Worm (Caenorhabditis elegans) whole organism, L4 larva: ENCODE results near the gene dis-3.

Experiments
- F44E2.7 ChIP-seq: fragments of 200-800 bp; sonication (Bioruptor generic); IDR thresholded peaks from 2 replicates; pipeline ENCODE4 v2.1.2; 2022; ENCODE audit warnings: missing genetic modification characterization, missing compliant biosample characterization
- T26A8.4 ChIP-seq: fragments of 200-800 bp; sonication (Bioruptor generic); IDR thresholded peaks from 2 replicates; pipeline ENCODE4 v1.3.6; 2022; ENCODE audit warnings: missing genetic modification characterization, missing compliant biosample characterization
- Y105C5A.15 ChIP-seq: fragments of 200-800 bp; sonication (Bioruptor generic); IDR thresholded peaks from 2 replicates; pipeline ENCODE4 v1.3.6; 2022; ENCODE audit warnings: missing genetic modification characterization, missing compliant biosample characterization
- Y48G9A.11 ChIP-seq: fragments of 200-800 bp; sonication (Bioruptor generic); IDR thresholded peaks from 2 replicates; pipeline ENCODE4 v1.3.6; 2022; ENCODE audit warnings: missing genetic modification reagents, missing genetic modification characterization, missing compliant biosample characterization
- ZK546.5 ChIP-seq, 2 experiments: sonication (generic microtip); optimal IDR thresholded peaks; 2 replicates each; lab custom pipeline; 2017; ENCODE audit warnings: missing biosample characterization in 2 of 2, missing genetic modification characterization in 2 of 2
- aha-1 ChIP-seq: fragments of 150-350 bp; peaks from one replicate; lab custom pipeline; 2014; ENCODE audit warnings: missing biosample characterization, missing genetic modification characterization
- ama-1 ChIP-seq: fragments of 150-350 bp; optimal IDR thresholded peaks from 2 replicates; lab custom pipeline; 2014; ENCODE audit warnings: inconsistent platforms, mixed read lengths
- ceh-20 ChIP-seq: fragments of 200-800 bp; sonication (Bioruptor generic); IDR thresholded peaks from 2 replicates; pipeline ENCODE4 v1.3.6; 2022; ENCODE audit warnings: missing genetic modification reagents, missing genetic modification characterization, missing compliant biosample characterization
- ceh-32 ChIP-seq: sonication (generic microtip); optimal IDR thresholded peaks from 2 replicates; lab custom pipeline; 2016; ENCODE audit warnings: mild to moderate bottlenecking, missing genetic modification characterization, missing compliant biosample characterization; ENCODE audit not compliant: poor library complexity
- ceh-44 ChIP-seq: fragments of 200-800 bp; sonication (Bioruptor generic); IDR thresholded peaks from 2 replicates; pipeline ENCODE4 v1.3.6; 2022; ENCODE audit warnings: missing genetic modification reagents, missing genetic modification characterization, missing compliant biosample characterization
- ceh-82 ChIP-seq: sonication (generic microtip); optimal IDR thresholded peaks from 2 replicates; lab custom pipeline; 2017; ENCODE audit warnings: missing biosample characterization, missing genetic modification characterization
- dmd-8 ChIP-seq: fragments of 200-800 bp; sonication (Bioruptor generic); IDR thresholded peaks from 2 replicates; pipeline ENCODE4 v1.3.6; 2022; ENCODE audit warnings: missing genetic modification characterization, missing compliant biosample characterization
- dpl-1 ChIP-seq: fragments of 150-350 bp; optimal IDR thresholded peaks from 2 replicates; lab custom pipeline; 2014; ENCODE audit warnings: missing biosample characterization, missing genetic modification reagents, missing genetic modification characterization
- egl-43 ChIP-seq: fragments of 200-800 bp; sonication (Bioruptor generic); IDR thresholded peaks from 2 replicates; pipeline ENCODE4 v1.3.6; 2022; ENCODE audit warnings: missing genetic modification reagents, missing genetic modification characterization, missing compliant biosample characterization
- gei-8 ChIP-seq: fragments of 200-800 bp; sonication (Bioruptor generic); optimal IDR thresholded peaks from 2 replicates; lab custom pipeline; 2018; ENCODE audit warnings: mild to moderate bottlenecking, missing genetic modification characterization, missing compliant biosample characterization
- hlh-30 ChIP-seq: sonication (generic microtip); optimal IDR thresholded peaks from 2 replicates; lab custom pipeline; 2017; ENCODE audit warnings: antibody characterized with exemption, mild to moderate bottlenecking, missing genetic modification characterization, missing compliant biosample characterization; ENCODE audit not compliant: insufficient read depth
- lim-7 ChIP-seq: fragments of 200-800 bp; sonication (Bioruptor generic); IDR thresholded peaks from 2 replicates; pipeline ENCODE4 v1.3.6; 2022; ENCODE audit warnings: missing genetic modification characterization, missing compliant biosample characterization
- lin-13 ChIP-seq: fragments of 150-350 bp; optimal IDR thresholded peaks from 2 replicates; lab custom pipeline; 2014; ENCODE audit warnings: missing biosample characterization, missing genetic modification reagents, missing genetic modification characterization
- lin-39 ChIP-seq: fragments of 150-350 bp; optimal IDR thresholded peaks from 2 replicates; lab custom pipeline; 2014; ENCODE audit warnings: missing biosample characterization, missing genetic modification reagents, missing genetic modification characterization
- madf-5 ChIP-seq, 2 experiments: fragments of 200-800 bp; sonication (Bioruptor generic); IDR thresholded peaks; 2 replicates each; pipeline ENCODE4 v1.3.6; 2022; ENCODE audit warnings: missing compliant biosample characterization in 2 of 2, missing genetic modification characterization in 2 of 2
- mdl-1 ChIP-seq, 2 experiments: fragments of 150-350 bp in 1 of 2; sonication (generic microtip) in 1 of 2; optimal IDR thresholded peaks; 2 replicates each; lab custom pipeline; 2014 to 2017; ENCODE audit warnings: missing biosample characterization in 2 of 2, missing genetic modification characterization in 2 of 2
- mep-1 ChIP-seq: fragments of 150-350 bp; sonication (generic microtip); optimal IDR thresholded peaks from 3 replicates; lab custom pipeline; 2014; ENCODE audit warnings: missing biosample characterization, missing genetic modification characterization
- mxl-3 ChIP-seq: fragments of 200-800 bp; sonication (Bioruptor generic); optimal IDR thresholded peaks from 2 replicates; lab custom pipeline; 2018; ENCODE audit warnings: mild to moderate bottlenecking, missing genetic modification characterization, missing compliant biosample characterization
- nhr-10 ChIP-seq: fragments of 150-350 bp; optimal IDR thresholded peaks from 2 replicates; lab custom pipeline; 2014; ENCODE audit warnings: missing biosample characterization, missing genetic modification characterization
- nhr-11 ChIP-seq: fragments of 150-350 bp; optimal IDR thresholded peaks from 2 replicates; lab custom pipeline; 2014; ENCODE audit warnings: missing biosample characterization, missing genetic modification characterization
- nhr-25 ChIP-seq: sonication (generic microtip); optimal IDR thresholded peaks from 2 replicates; lab custom pipeline; 2017; ENCODE audit warnings: missing genetic modification characterization, mild to moderate bottlenecking, missing compliant biosample characterization, antibody characterized with exemption, moderate library complexity, borderline replicate concordance; ENCODE audit not compliant: insufficient read depth
- nhr-6 ChIP-seq: fragments of 150-350 bp; optimal IDR thresholded peaks from 2 replicates; lab custom pipeline; 2014; ENCODE audit warnings: missing biosample characterization, missing genetic modification characterization
- nhr-77 ChIP-seq: fragments of 150-350 bp; optimal IDR thresholded peaks from 2 replicates; lab custom pipeline; 2014; ENCODE audit warnings: missing biosample characterization, missing genetic modification characterization
- pha-4 ChIP-seq, 2 experiments: fragments of 150-350 bp in 1 of 2; fragments of 200-800 bp in 1 of 2; sonication (Bioruptor generic) in 1 of 2; IDR thresholded peaks in 1 of 2; optimal IDR thresholded peaks in 1 of 2; 2 replicates each; pipeline versions ENCODE4 v1.3.6 to Lab custom; 2014 to 2022; ENCODE audit warnings: missing genetic modification characterization in 2 of 2, missing genetic modification reagents in 2 of 2, missing biosample characterization in 1 of 2, missing compliant biosample characterization in 1 of 2
- rbr-2 ChIP-seq: sonication (generic microtip); optimal IDR thresholded peaks from 2 replicates; lab custom pipeline; 2016; ENCODE audit warnings: missing genotype, missing genetic modification characterization, missing compliant biosample characterization
- sdz-12 ChIP-seq: fragments of 200-800 bp; sonication (Bioruptor generic); optimal IDR thresholded peaks from 2 replicates; lab custom pipeline; 2018; ENCODE audit warnings: mild to moderate bottlenecking, missing genetic modification characterization, missing compliant biosample characterization
- snpc-1.2 ChIP-seq: fragments of 200-800 bp; sonication (Bioruptor generic); IDR thresholded peaks from 2 replicates; pipeline ENCODE4 v1.3.6; 2022; ENCODE audit warnings: missing genetic modification reagents, missing genetic modification characterization, missing compliant biosample characterization
- unc-130 ChIP-seq: sonication (generic microtip); optimal IDR thresholded peaks from 2 replicates; lab custom pipeline; 2016; ENCODE audit warnings: missing genetic modification reagents, missing genetic modification characterization, missing compliant biosample characterization
- zfp-2 ChIP-seq: sonication (generic microtip); optimal IDR thresholded peaks from 2 replicates; lab custom pipeline; 2016; ENCODE audit warnings: mild to moderate bottlenecking, missing genetic modification characterization, missing compliant biosample characterization
- zip-11 ChIP-seq: fragments of 200-800 bp; sonication (Bioruptor generic); IDR thresholded peaks from 2 replicates; pipeline ENCODE4 v1.3.6; 2022; ENCODE audit warnings: missing genetic modification characterization, missing compliant biosample characterization
- zip-2 ChIP-seq: fragments of 150-350 bp; optimal IDR thresholded peaks from 2 replicates; lab custom pipeline; 2014; ENCODE audit warnings: missing biosample characterization, missing genetic modification characterization
- ztf-11 ChIP-seq: fragments of 150-350 bp; optimal IDR thresholded peaks from 2 replicates; lab custom pipeline; 2014; ENCODE audit warnings: missing biosample characterization, missing genetic modification characterization

Gene dis-3

ce11 chrIV:10116765-10117164 is 19.8 kb downstream of the dis-3 start:
- TF ChIP-seq Y48G9A.11 (GFP tag; lab: Robert Waterston, UW) (0 out of 2 replicates have a peak, but pooled peaks have one; percentile 23), aha-1 (tag; lab: Kevin White, UChicago) (peak; percentile 29), Y105C5A.15 (no peak)

ce11 chrIV:10122205-10122604 is 25.2 kb downstream of the dis-3 start, which contains the start of gene irld-21:
irld-21 (minus strand) TSS chrIV:10122305.
- no peak for TF ChIP-seq T26A8.4 (GFP tag; lab: Robert Waterston, UW)
- TF ChIP-seq zip-11 (GFP tag; lab: Robert Waterston, UW), result no peak
- TF ChIP-seq ceh-32 (tag; lab: Kevin White, UChicago), result no peak
- TF ChIP-seq sdz-12, result no peak
- no peak for TF ChIP-seq zip-2 (tag; lab: Kevin White, UChicago)
- no peak for TF ChIP-seq lim-7 (GFP tag; lab: Robert Waterston, UW)
- TF ChIP-seq F44E2.7 (GFP tag; lab: Robert Waterston, UW), result no peak
- TF ChIP-seq madf-5 (GFP tag; IDR thresholded peaks at IDR 0.05; lab: Robert Waterston, UW), result no peak
- no peak for TF ChIP-seq nhr-10 (tag; lab: Kevin White, UChicago)
- no peak for TF ChIP-seq ztf-11
- no peak for TF ChIP-seq nhr-25 (tag; lab: Kevin White, UChicago)
- TF ChIP-seq, all 104 proteins: peak for 0

ce11 chrIV:10126544-10126943 is 29.5 kb downstream of the dis-3 start, which contains the start of gene ctf-18:
ctf-18 (minus strand) TSS chrIV:10126644.
- TF ChIP-seq aha-1 (tag; lab: Kevin White, UChicago) (peak; percentile 43), ceh-82 (tag; lab: Kevin White, UChicago) (no peak), ama-1 (lab: Kevin White, UChicago) (peak; percentile 60)

- no peak for TF ChIP-seq gei-8 (GFP tag; lab: Kevin White, UChicago)
- peak; percentile 60 for TF ChIP-seq aha-1 (tag; lab: Kevin White, UChicago)
These were observed 31.4 kb downstream of the dis-3 start for ce11 chrIV:10128446-10128845.

- TF ChIP-seq Y105C5A.15 (no peak), snpc-1.2 (GFP tag; lab: Robert Waterston, UW) (no peak), pha-4 (GFP tag; IDR thresholded peaks at IDR 0.05; lab: Robert Waterston, UW) (no peak), pha-4 (tag; optimal IDR thresholded peaks at IDR 0.05; lab: Kevin White, UChicago) (peak; percentile 59), F44E2.7 (GFP tag; lab: Robert Waterston, UW) (no peak), nhr-77 (tag; lab: Kevin White, UChicago) (peak; percentile 66), mxl-3 (GFP tag; lab: Kevin White, UChicago) (peak; percentile 13), ceh-20 (GFP tag; lab: Robert Waterston, UW) (0 out of 2 replicates have a peak, but pooled peaks have one; percentile 22), hlh-30 (tag; lab: Kevin White, UChicago) (no peak), ama-1 (lab: Kevin White, UChicago) (peak; percentile 16), dmd-8 (GFP tag; lab: Robert Waterston, UW) (no peak), zfp-2 (tag; lab: Kevin White, UChicago) (peak; percentile 72), lin-39 (tag; lab: Kevin White, UChicago) (no peak), rbr-2 (tag; lab: Kevin White, UChicago) (peak; percentile 57), nhr-11 (peak; percentile 60), unc-130 (GFP tag; lab: Kevin White, UChicago) (peak; percentile 32), ZK546.5 (tag; optimal IDR thresholded peaks at IDR 0.05; lab: Kevin White, UChicago) (peak in 1 of 2 experiments; percentile 85), nhr-6 (tag; lab: Kevin White, UChicago) (peak; percentile 69), mep-1 (tag; lab: Kevin White, UChicago) (no peak), aha-1 (tag; lab: Kevin White, UChicago) (peak; percentile 98), mdl-1 (tag; optimal IDR thresholded peaks at IDR 0.05; lab: Kevin White, UChicago) (peak in 1 of 2 experiments; percentile 8), dpl-1 (GFP tag; lab: Kevin White, UChicago) (peak; percentile 90), egl-43 (GFP tag; lab: Robert Waterston, UW) (no peak), lin-13 (GFP tag; lab: Kevin White, UChicago) (peak; percentile 55), ceh-44 (no peak)
These were observed 31.9 kb downstream of the dis-3 start, which contains the start of the genes gtbp-1 and K08F4.3 for ce11 chrIV:10128906-10129386. gtbp-1 (minus strand) TSS chrIV:10128956. K08F4.3 (plus strand) TSS chrIV:10129257.
